Worm (Caenorhabditis elegans) whole organism, L4 larva: ENCODE measurements around the gene del-1.

ENCODE experiments used
- D1046.2 ChIP-seq: fragments of 200-800 bp; sonication (Bioruptor generic); IDR thresholded peaks from 2 replicates; pipeline ENCODE4 v1.3.6; 2022; ENCODE audit warnings: missing genetic modification characterization, missing compliant biosample characterization
- F10B5.3 ChIP-seq: sonication (generic microtip); optimal IDR thresholded peaks from 2 replicates; lab custom pipeline; 2016; ENCODE audit warnings: mild to moderate bottlenecking, missing genetic modification characterization, missing compliant biosample characterization
- F26F4.8 ChIP-seq: fragments of 200-800 bp; sonication (Bioruptor generic); conservative IDR thresholded peaks from 2 replicates; pipeline ENCODE4 v1.3.6; 2022; ENCODE audit warnings: missing genetic modification characterization, missing compliant biosample characterization
- F44E2.7 ChIP-seq: fragments of 200-800 bp; sonication (Bioruptor generic); IDR thresholded peaks from 2 replicates; pipeline ENCODE4 v2.1.2; 2022; ENCODE audit warnings: missing genetic modification characterization, missing compliant biosample characterization
- F49E8.2 ChIP-seq: sonication (generic microtip); optimal IDR thresholded peaks from 2 replicates; lab custom pipeline; 2016; ENCODE audit warnings: missing compliant biosample characterization, mild to moderate bottlenecking, missing genetic modification characterization, borderline replicate concordance
- Y105C5A.15 ChIP-seq: fragments of 200-800 bp; sonication (Bioruptor generic); IDR thresholded peaks from 2 replicates; pipeline ENCODE4 v1.3.6; 2022; ENCODE audit warnings: missing genetic modification characterization, missing compliant biosample characterization
- Y48G9A.11 ChIP-seq: fragments of 200-800 bp; sonication (Bioruptor generic); IDR thresholded peaks from 2 replicates; pipeline ENCODE4 v1.3.6; 2022; ENCODE audit warnings: missing genetic modification reagents, missing genetic modification characterization, missing compliant biosample characterization
- Y5F2A.4 ChIP-seq: fragments of 200-800 bp; sonication (Bioruptor generic); optimal IDR thresholded peaks from 2 replicates; lab custom pipeline; 2018; ENCODE audit warnings: mild to moderate bottlenecking, missing genetic modification characterization, missing compliant biosample characterization
- aha-1 ChIP-seq: fragments of 150-350 bp; peaks from one replicate; lab custom pipeline; 2014; ENCODE audit warnings: missing biosample characterization, missing genetic modification characterization
- aly-2 ChIP-seq: sonication (generic microtip); optimal IDR thresholded peaks from 2 replicates; lab custom pipeline; 2018; ENCODE audit warnings: missing biosample characterization, missing genetic modification characterization
- ama-1 ChIP-seq: fragments of 150-350 bp; optimal IDR thresholded peaks from 2 replicates; lab custom pipeline; 2014; ENCODE audit warnings: inconsistent platforms, mixed read lengths
- ceh-32 ChIP-seq: sonication (generic microtip); optimal IDR thresholded peaks from 2 replicates; lab custom pipeline; 2016; ENCODE audit warnings: mild to moderate bottlenecking, missing genetic modification characterization, missing compliant biosample characterization; ENCODE audit not compliant: poor library complexity
- ceh-44 ChIP-seq: fragments of 200-800 bp; sonication (Bioruptor generic); IDR thresholded peaks from 2 replicates; pipeline ENCODE4 v1.3.6; 2022; ENCODE audit warnings: missing genetic modification reagents, missing genetic modification characterization, missing compliant biosample characterization
- ces-1 ChIP-seq: fragments of 150-350 bp; sonication (generic microtip); optimal IDR thresholded peaks from 4 replicates; lab custom pipeline; 2014; ENCODE audit warnings: missing biosample characterization, missing genetic modification reagents, missing genetic modification characterization
- ctbp-1 ChIP-seq: fragments of 200-800 bp; sonication (Bioruptor generic); IDR thresholded peaks from 2 replicates; pipeline ENCODE4 v1.3.6; 2022; ENCODE audit warnings: missing genetic modification reagents, missing genetic modification characterization, missing compliant biosample characterization
- daf-16 ChIP-seq, 3 experiments: sonication (generic microtip); optimal IDR thresholded peaks; 2 replicates each; lab custom pipeline; 2016 to 2017; ENCODE audit warnings: missing genetic modification characterization in 3 of 3, missing genetic modification reagents in 3 of 3, mild to moderate bottlenecking in 2 of 3, missing compliant biosample characterization in 2 of 3, missing biosample characterization in 1 of 3, moderate library complexity in 1 of 3
- daf-8 ChIP-seq: fragments of 200-800 bp; sonication (Bioruptor generic); IDR thresholded peaks from 2 replicates; pipeline ENCODE4 v1.3.6; 2022; ENCODE audit warnings: missing genetic modification characterization, missing compliant biosample characterization
- dmd-8 ChIP-seq: fragments of 200-800 bp; sonication (Bioruptor generic); IDR thresholded peaks from 2 replicates; pipeline ENCODE4 v1.3.6; 2022; ENCODE audit warnings: missing genetic modification characterization, missing compliant biosample characterization
- duxl-1 ChIP-seq: sonication (generic microtip); optimal IDR thresholded peaks from 2 replicates; lab custom pipeline; 2016; ENCODE audit warnings: mild to moderate bottlenecking, missing genetic modification characterization, moderate library complexity, missing compliant biosample characterization; ENCODE audit not compliant: poor library complexity
- dve-1 ChIP-seq: sonication (generic microtip); optimal IDR thresholded peaks from 2 replicates; lab custom pipeline; 2017; ENCODE audit warnings: antibody characterized with exemption, mild to moderate bottlenecking, missing genetic modification characterization, missing compliant biosample characterization; ENCODE audit not compliant: insufficient read depth
- egl-27 ChIP-seq: sonication (generic microtip); optimal IDR thresholded peaks from 3 replicates; lab custom pipeline; 2017; ENCODE audit warnings: missing biosample characterization, missing genetic modification reagents, missing genetic modification characterization
- egl-43 ChIP-seq: fragments of 200-800 bp; sonication (Bioruptor generic); IDR thresholded peaks from 2 replicates; pipeline ENCODE4 v1.3.6; 2022; ENCODE audit warnings: missing genetic modification reagents, missing genetic modification characterization, missing compliant biosample characterization
- fkh-10 ChIP-seq: fragments of 150-350 bp; optimal IDR thresholded peaks from 2 replicates; lab custom pipeline; 2014; ENCODE audit warnings: missing biosample characterization, missing genetic modification reagents, missing genetic modification characterization
- fos-1 ChIP-seq: fragments of 150-350 bp; optimal IDR thresholded peaks from 2 replicates; lab custom pipeline; 2014; ENCODE audit warnings: missing biosample characterization, missing genetic modification characterization
- hif-1 ChIP-seq, 2 experiments: sonication (generic microtip); optimal IDR thresholded peaks; 2 replicates each; lab custom pipeline; 2016 to 2017; ENCODE audit warnings: missing compliant biosample characterization in 2 of 2, missing genetic modification characterization in 2 of 2, missing genetic modification reagents in 2 of 2, missing genotype in 2 of 2, mild to moderate bottlenecking in 1 of 2
- hlh-11 ChIP-seq: fragments of 200-800 bp; sonication (Bioruptor generic); optimal IDR thresholded peaks from 2 replicates; lab custom pipeline; 2018; ENCODE audit warnings: mild to moderate bottlenecking, missing genetic modification characterization, missing compliant biosample characterization
- jun-1 ChIP-seq: fragments of 150-350 bp; optimal IDR thresholded peaks from 2 replicates; lab custom pipeline; 2014; ENCODE audit warnings: missing biosample characterization, missing genetic modification reagents, missing genetic modification characterization
- lin-1 ChIP-seq: fragments of 200-800 bp; sonication (Bioruptor generic); IDR thresholded peaks from 2 replicates; pipeline ENCODE4 v1.3.6; 2022; ENCODE audit warnings: missing genetic modification reagents, missing genetic modification characterization, missing compliant biosample characterization
- lin-29 ChIP-seq: fragments of 200-800 bp; sonication (Bioruptor generic); IDR thresholded peaks from 2 replicates; pipeline ENCODE4 v1.3.6; 2022; ENCODE audit warnings: missing genetic modification reagents, missing genetic modification characterization, missing compliant biosample characterization
- lir-3 ChIP-seq: sonication (generic microtip); optimal IDR thresholded peaks from 2 replicates; lab custom pipeline; 2016; ENCODE audit warnings: mild to moderate bottlenecking, missing genetic modification characterization, missing compliant biosample characterization
- mdl-1 ChIP-seq, 2 experiments: fragments of 150-350 bp in 1 of 2; sonication (generic microtip) in 1 of 2; optimal IDR thresholded peaks; 2 replicates each; lab custom pipeline; 2014 to 2017; ENCODE audit warnings: missing biosample characterization in 2 of 2, missing genetic modification characterization in 2 of 2
- mxl-2 ChIP-seq: fragments of 200-800 bp; sonication (Bioruptor generic); conservative IDR thresholded peaks from 2 replicates; pipeline ENCODE4 v1.3.6; 2022; ENCODE audit warnings: missing genetic modification reagents, missing genetic modification characterization, missing compliant biosample characterization
- nhr-111 ChIP-seq: fragments of 200-800 bp; sonication (Bioruptor generic); optimal IDR thresholded peaks from 2 replicates; lab custom pipeline; 2018; ENCODE audit warnings: mild to moderate bottlenecking, missing genetic modification characterization, missing compliant biosample characterization
- nhr-237 ChIP-seq: sonication (generic microtip); optimal IDR thresholded peaks from 2 replicates; lab custom pipeline; 2017; ENCODE audit warnings: missing biosample characterization, missing genetic modification characterization
- nhr-28 ChIP-seq: fragments of 150-350 bp; optimal IDR thresholded peaks from 2 replicates; lab custom pipeline; 2014; ENCODE audit warnings: missing biosample characterization, missing genetic modification characterization
- nhr-41 ChIP-seq: fragments of 200-800 bp; sonication (Bioruptor generic); IDR thresholded peaks from 2 replicates; pipeline ENCODE4 v1.3.6; 2022; ENCODE audit warnings: missing genetic modification reagents, missing genetic modification characterization, missing compliant biosample characterization
- nhr-48 ChIP-seq: sonication (generic microtip); optimal IDR thresholded peaks from 2 replicates; lab custom pipeline; 2016; ENCODE audit warnings: mild to moderate bottlenecking, missing genetic modification characterization, missing compliant biosample characterization
- nhr-77 ChIP-seq: fragments of 150-350 bp; optimal IDR thresholded peaks from 2 replicates; lab custom pipeline; 2014; ENCODE audit warnings: missing biosample characterization, missing genetic modification characterization
- pha-4 ChIP-seq, 2 experiments: fragments of 150-350 bp in 1 of 2; fragments of 200-800 bp in 1 of 2; sonication (Bioruptor generic) in 1 of 2; IDR thresholded peaks in 1 of 2; optimal IDR thresholded peaks in 1 of 2; 2 replicates each; pipeline versions ENCODE4 v1.3.6 to Lab custom; 2014 to 2022; ENCODE audit warnings: missing genetic modification characterization in 2 of 2, missing genetic modification reagents in 2 of 2, missing biosample characterization in 1 of 2, missing compliant biosample characterization in 1 of 2
- php-3 ChIP-seq: fragments of 200-800 bp; sonication (Bioruptor generic); IDR thresholded peaks from 2 replicates; pipeline ENCODE4 v1.3.6; 2022; ENCODE audit warnings: missing genetic modification reagents, missing genetic modification characterization, missing compliant biosample characterization
- rbr-2 ChIP-seq: sonication (generic microtip); optimal IDR thresholded peaks from 2 replicates; lab custom pipeline; 2016; ENCODE audit warnings: missing genotype, missing genetic modification characterization, missing compliant biosample characterization
- set-16 ChIP-seq: fragments of 200-800 bp; sonication (Bioruptor generic); IDR thresholded peaks from 2 replicates; pipeline ENCODE4 v1.3.6; 2022; ENCODE audit warnings: missing genetic modification reagents, missing genetic modification characterization, missing compliant biosample characterization
- snpc-1.2 ChIP-seq: fragments of 200-800 bp; sonication (Bioruptor generic); IDR thresholded peaks from 2 replicates; pipeline ENCODE4 v1.3.6; 2022; ENCODE audit warnings: missing genetic modification reagents, missing genetic modification characterization, missing compliant biosample characterization
- snpc-4 ChIP-seq: fragments of 150-350 bp; optimal IDR thresholded peaks from 2 replicates; lab custom pipeline; 2014; ENCODE audit warnings: missing biosample characterization, missing genetic modification characterization
- spr-1 ChIP-seq: sonication (generic microtip); optimal IDR thresholded peaks from 2 replicates; lab custom pipeline; 2016; ENCODE audit warnings: mild to moderate bottlenecking, missing genetic modification characterization, missing compliant biosample characterization
- tag-97 ChIP-seq: fragments of 200-800 bp; sonication (Bioruptor generic); IDR thresholded peaks from 2 replicates; pipeline ENCODE4 v1.3.6; 2022; ENCODE audit warnings: missing genetic modification characterization, missing compliant biosample characterization
- unc-130 ChIP-seq: sonication (generic microtip); optimal IDR thresholded peaks from 2 replicates; lab custom pipeline; 2016; ENCODE audit warnings: missing genetic modification reagents, missing genetic modification characterization, missing compliant biosample characterization
- unc-39 ChIP-seq: sonication (generic microtip); optimal IDR thresholded peaks from 2 replicates; lab custom pipeline; 2017; ENCODE audit warnings: missing biosample characterization, missing genetic modification characterization
- zag-1 ChIP-seq: fragments of 150-350 bp; optimal IDR thresholded peaks from 2 replicates; lab custom pipeline; 2014; ENCODE audit warnings: missing biosample characterization, missing genetic modification characterization
- zfp-3 ChIP-seq: fragments of 200-800 bp; sonication (Bioruptor generic); conservative IDR thresholded peaks from 2 replicates; pipeline ENCODE4 v1.3.6; 2022; ENCODE audit warnings: missing genetic modification reagents, missing genetic modification characterization, missing compliant biosample characterization
- zip-11 ChIP-seq: fragments of 200-800 bp; sonication (Bioruptor generic); IDR thresholded peaks from 2 replicates; pipeline ENCODE4 v1.3.6; 2022; ENCODE audit warnings: missing genetic modification characterization, missing compliant biosample characterization

del-1 gene

DNA sequence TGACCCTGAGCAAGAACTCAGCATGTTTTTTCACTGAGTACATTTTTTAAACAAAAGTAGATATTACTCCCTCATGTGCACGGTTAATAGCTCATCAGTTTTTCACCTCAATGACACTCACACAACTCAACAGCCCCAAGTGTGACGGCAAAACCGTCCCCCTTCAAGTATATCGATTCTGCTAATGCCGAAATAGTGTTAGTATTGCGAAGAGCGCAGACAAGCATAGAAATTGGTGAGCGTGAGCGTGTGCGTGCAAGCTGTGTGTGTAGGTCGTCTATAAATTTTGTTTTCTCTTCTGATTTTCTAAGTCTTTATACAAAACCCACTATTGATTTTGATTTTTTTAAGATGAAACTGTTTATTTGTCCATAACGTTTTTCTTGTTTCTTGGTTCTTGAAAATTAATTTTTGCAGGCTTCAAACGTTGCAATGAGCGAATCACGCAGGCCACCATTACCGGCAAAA, 29.6 kb upstream of the del-1 start, which contains the start of gene K04C1.2:
Gene K04C1.2, plus strand, starts transcription at position 418 of the 468 bp plus-strand sequence.
- peak; percentile 42 for TF ChIP-seq nhr-28 (tag; lab: Kevin White, UChicago)
- TF ChIP-seq zfp-3 (GFP tag; lab: Robert Waterston, UW), result no peak
- TF ChIP-seq ceh-32 (tag; lab: Kevin White, UChicago), result no peak
- no peak for TF ChIP-seq nhr-41 (GFP tag; lab: Robert Waterston, UW)
- TF ChIP-seq egl-43 (GFP tag; lab: Robert Waterston, UW), result no peak
- TF ChIP-seq D1046.2 (GFP tag; lab: Robert Waterston, UW), result no peak
- no peak for TF ChIP-seq ces-1
- TF ChIP-seq hif-1 (tag; optimal IDR thresholded peaks at IDR 0.05; lab: Kevin White, UChicago), result peak in 1 of 2 experiments; percentile 30
- TF ChIP-seq php-3 (GFP tag; lab: Robert Waterston, UW), result no peak
- TF ChIP-seq Y5F2A.4, result no peak
- no peak for TF ChIP-seq pha-4 (GFP tag; IDR thresholded peaks at IDR 0.05; lab: Robert Waterston, UW)
- TF ChIP-seq pha-4 (tag; optimal IDR thresholded peaks at IDR 0.05; lab: Kevin White, UChicago), result no peak
- peak; percentile 72 for TF ChIP-seq hlh-11 (tag; lab: Kevin White, UChicago)
- TF ChIP-seq duxl-1, result no peak
- no peak for TF ChIP-seq lir-3 (tag; lab: Kevin White, UChicago)
- peak; percentile 53 for TF ChIP-seq rbr-2 (tag; lab: Kevin White, UChicago)
- TF ChIP-seq unc-130 (GFP tag; lab: Kevin White, UChicago), result no peak
- no peak for TF ChIP-seq fos-1 (tag; lab: Kevin White, UChicago)
- no peak for TF ChIP-seq set-16
- no peak for TF ChIP-seq daf-8 (GFP tag; lab: Robert Waterston, UW)
- TF ChIP-seq aly-2 (tag; lab: Kevin White, UChicago), result no peak
- TF ChIP-seq zip-11 (GFP tag; lab: Robert Waterston, UW), result no peak
- TF ChIP-seq snpc-4 (tag; lab: Kevin White, UChicago), result no peak
- no peak for TF ChIP-seq jun-1 (tag; lab: Kevin White, UChicago)
- TF ChIP-seq ceh-44 (GFP tag; lab: Robert Waterston, UW), result no peak
- TF ChIP-seq nhr-237 (tag; lab: Kevin White, UChicago), result no peak
- TF ChIP-seq tag-97 (GFP tag; lab: Robert Waterston, UW), result no peak
- no peak for TF ChIP-seq ctbp-1
- no peak for TF ChIP-seq F10B5.3 (tag; lab: Kevin White, UChicago)
- TF ChIP-seq nhr-111 (GFP tag; lab: Kevin White, UChicago), result no peak
- peak; percentile 85 for TF ChIP-seq dve-1 (tag; lab: Kevin White, UChicago)
- TF ChIP-seq fkh-10, result no peak
- no peak for TF ChIP-seq zag-1
- TF ChIP-seq nhr-77 (tag; lab: Kevin White, UChicago), result peak; percentile 34
- no peak for TF ChIP-seq F44E2.7 (GFP tag; lab: Robert Waterston, UW)
- no peak for TF ChIP-seq dmd-8 (GFP tag; lab: Robert Waterston, UW)
- TF ChIP-seq lin-1 (GFP tag; lab: Robert Waterston, UW), result no peak
- TF ChIP-seq daf-16 (GFP tag; optimal IDR thresholded peaks at IDR 0.05; lab: Kevin White, UChicago), result no peak
- TF ChIP-seq daf-16 (tag; optimal IDR thresholded peaks at IDR 0.05; lab: Kevin White, UChicago), result peak; percentile 43
- TF ChIP-seq snpc-1.2 (GFP tag; lab: Robert Waterston, UW), result no peak
- TF ChIP-seq Y48G9A.11 (GFP tag; lab: Robert Waterston, UW), result no peak
- no peak for TF ChIP-seq egl-27 (tag; lab: Kevin White, UChicago)
- no peak for TF ChIP-seq unc-39
- no peak for TF ChIP-seq ama-1 (lab: Kevin White, UChicago)
- TF ChIP-seq Y105C5A.15 (GFP tag; lab: Robert Waterston, UW), result no peak
- peak; percentile 96 for TF ChIP-seq aha-1 (tag; lab: Kevin White, UChicago)
- TF ChIP-seq lin-29 (GFP tag; lab: Robert Waterston, UW), result no peak
- TF ChIP-seq mxl-2 (GFP tag; lab: Robert Waterston, UW), result no peak
- TF ChIP-seq F26F4.8 (GFP tag; lab: Robert Waterston, UW), result no peak
- no peak for TF ChIP-seq spr-1 (tag; lab: Kevin White, UChicago)
- TF ChIP-seq mdl-1 (tag; optimal IDR thresholded peaks at IDR 0.05; lab: Kevin White, UChicago), result peak in 1 of 2 experiments; percentile 47
- no peak for TF ChIP-seq F49E8.2 (tag; lab: Kevin White, UChicago)
- no peak for TF ChIP-seq nhr-48 (tag; lab: Kevin White, UChicago)
